Fruit fly (Drosophila melanogaster) whole organism, embryonic: ENCODE measurements around the gene Catsup.
A peak's percentile ranks its signal among the peaks of the same experiment; 100 is the strongest.

Experiments used
- Adf1 ChIP-seq: fragments of 200-800 bp; sonication (Bioruptor generic); IDR thresholded peaks from 2 replicates; pipeline ENCODE4 v1.3.6; 2022; ENCODE audit warnings: missing biosample characterization, missing genetic modification characterization
- Awh ChIP-seq: fragments of 200-800 bp; sonication (Bioruptor generic); IDR thresholded peaks from 2 replicates; pipeline ENCODE4, ENCODE4 v1.3.6; 2022; ENCODE audit warnings: missing biosample characterization, missing genetic modification characterization
- Bdp1 ChIP-seq: fragments of 200-800 bp; sonication (Bioruptor generic); optimal IDR thresholded peaks from 3 replicates; lab custom pipeline; 2016; ENCODE audit warnings: missing biosample characterization, missing genetic modification characterization
- CG11247 ChIP-seq: fragments of 200-800 bp; sonication (Bioruptor generic); IDR thresholded peaks from 2 replicates; pipeline ENCODE4 v1.3.6; 2022; ENCODE audit warnings: missing biosample characterization, missing genetic modification characterization
- CG12071 ChIP-seq: fragments of 200-800 bp; sonication (Bioruptor generic); optimal IDR thresholded peaks from 3 replicates; lab custom pipeline; 2018; ENCODE audit warnings: missing biosample characterization, mild to moderate bottlenecking, missing genetic modification characterization
- CG1233 ChIP-seq: fragments of 200-800 bp; sonication (Bioruptor generic); optimal IDR thresholded peaks from 4 replicates; lab custom pipeline; 2018; ENCODE audit warnings: missing biosample characterization, mild to moderate bottlenecking, missing genetic modification characterization
- CG12744 ChIP-seq: fragments of 200-800 bp; sonication (Bioruptor generic); optimal IDR thresholded peaks from 2 replicates; lab custom pipeline; 2016; ENCODE audit warnings: missing biosample characterization, missing genetic modification characterization
- CG15073 ChIP-seq: fragments of 200-800 bp; sonication (Bioruptor generic); optimal IDR thresholded peaks from 2 replicates; lab custom pipeline; 2016; ENCODE audit warnings: missing biosample characterization, missing genetic modification characterization
- CG1529 ChIP-seq: fragments of 200-800 bp; sonication (Bioruptor generic); optimal IDR thresholded peaks from 3 replicates; lab custom pipeline; 2018; ENCODE audit warnings: missing biosample characterization, missing genetic modification characterization
- CG17802 ChIP-seq: fragments of 200-800 bp; sonication (Bioruptor generic); optimal IDR thresholded peaks from 2 replicates; lab custom pipeline; 2018; ENCODE audit warnings: missing biosample characterization, mild to moderate bottlenecking, missing genetic modification characterization, moderate library complexity
- CG18262 ChIP-seq: fragments of 200-800 bp; optimal IDR thresholded peaks from 3 replicates; lab custom pipeline; 2019; ENCODE audit warnings: missing biosample characterization, mild to moderate bottlenecking, missing genetic modification characterization, moderate library complexity
- CG18619 ChIP-seq: fragments of 200-800 bp; sonication (Bioruptor generic); optimal IDR thresholded peaks from 3 replicates; lab custom pipeline; 2017; ENCODE audit warnings: missing biosample characterization, mild to moderate bottlenecking, missing genetic modification characterization
- CG2199 ChIP-seq: fragments of 200-800 bp; sonication (Bioruptor generic); IDR thresholded peaks from 3 replicates; pipeline ENCODE4 v1.3.6; 2022; ENCODE audit warnings: missing biosample characterization, missing genetic modification characterization
- CG2202 ChIP-seq: fragments of 200-800 bp; sonication (Bioruptor generic); optimal IDR thresholded peaks from 2 replicates; lab custom pipeline; 2018; ENCODE audit warnings: missing biosample characterization, mild to moderate bottlenecking, missing genetic modification characterization
- CG30020 ChIP-seq: fragments of 200-800 bp; optimal IDR thresholded peaks from 2 replicates; lab custom pipeline; 2019; ENCODE audit warnings: missing biosample characterization, mild to moderate bottlenecking, missing genetic modification characterization, moderate library complexity
- CG43689 ChIP-seq: fragments of 200-800 bp; sonication (Bioruptor generic); IDR thresholded peaks from 2 replicates; pipeline ENCODE4 v1.3.6; 2022; ENCODE audit warnings: missing biosample characterization, missing genetic modification characterization
- CG5245 ChIP-seq: fragments of 200-800 bp; sonication (Bioruptor generic); optimal IDR thresholded peaks from 3 replicates; lab custom pipeline; 2016; ENCODE audit warnings: missing biosample characterization, missing genetic modification characterization
- CG6654 ChIP-seq: fragments of 200-800 bp; sonication (Bioruptor generic); optimal IDR thresholded peaks from 2 replicates; lab custom pipeline; 2017; ENCODE audit warnings: missing biosample characterization, mild to moderate bottlenecking, missing genetic modification characterization
- CG6791 ChIP-seq: fragments of 200-800 bp; sonication (Bioruptor generic); IDR thresholded peaks from 3 replicates; pipeline ENCODE4 v1.3.6; 2022; ENCODE audit warnings: missing biosample characterization, missing genetic modification characterization; ENCODE audit not compliant: partially characterized antibody
- CG7372 ChIP-seq: fragments of 200-800 bp; sonication (Bioruptor generic); IDR thresholded peaks from 2 replicates; pipeline ENCODE4 v1.3.6; 2022; ENCODE audit warnings: missing biosample characterization, missing genetic modification characterization
- CG7987 ChIP-seq: fragments of 200-800 bp; sonication (Bioruptor generic); optimal IDR thresholded peaks from 2 replicates; lab custom pipeline; 2018; ENCODE audit warnings: missing biosample characterization, mild to moderate bottlenecking, missing genetic modification characterization, moderate library complexity
- CG9876 ChIP-seq: fragments of 200-800 bp; sonication (Bioruptor generic); optimal IDR thresholded peaks from 2 replicates; lab custom pipeline; 2016; ENCODE audit warnings: missing biosample characterization, missing genetic modification characterization
- CoRest ChIP-seq: fragments of 200-800 bp; sonication (Bioruptor generic); optimal IDR thresholded peaks from 3 replicates; lab custom pipeline; 2018; ENCODE audit warnings: missing biosample characterization, mild to moderate bottlenecking, missing genetic modification characterization, moderate library complexity
- D19A ChIP-seq: fragments of 200-800 bp; optimal IDR thresholded peaks from 3 replicates; lab custom pipeline; 2019; ENCODE audit warnings: missing biosample characterization, mild to moderate bottlenecking, missing genetic modification characterization, moderate library complexity
- H2.0 ChIP-seq: fragments of 200-800 bp; sonication (Bioruptor generic); IDR thresholded peaks from 2 replicates; pipeline ENCODE4 v1.3.6; 2022; ENCODE audit warnings: missing biosample characterization, missing genetic modification characterization
- HmgZ ChIP-seq: fragments of 200-800 bp; sonication (Bioruptor generic); optimal IDR thresholded peaks from 2 replicates; lab custom pipeline; 2018; ENCODE audit warnings: missing biosample characterization, mild to moderate bottlenecking, missing genetic modification characterization
- MBD-R2 ChIP-seq: fragments of 200-800 bp; sonication (Bioruptor generic); IDR thresholded peaks from 2 replicates; pipeline ENCODE4 v1.3.6; 2022; ENCODE audit warnings: missing biosample characterization, missing genetic modification characterization
- Myb ChIP-seq: fragments of 200-800 bp; sonication (Bioruptor generic); optimal IDR thresholded peaks from 2 replicates; lab custom pipeline; 2016; ENCODE audit warnings: missing biosample characterization, missing genetic modification characterization
- Nf-YA ChIP-seq: fragments of 200-800 bp; sonication (Bioruptor generic); IDR thresholded peaks from 2 replicates; pipeline ENCODE4 v1.3.6; 2022; ENCODE audit warnings: missing biosample characterization, missing genetic modification characterization
- Sox102F ChIP-seq: fragments of 200-800 bp; sonication (Bioruptor generic); optimal IDR thresholded peaks from 2 replicates; lab custom pipeline; 2018; ENCODE audit warnings: missing biosample characterization, mild to moderate bottlenecking, missing genetic modification characterization, moderate library complexity
- amos ChIP-seq: fragments of 200-800 bp; sonication (Bioruptor generic); IDR thresholded peaks from 2 replicates; pipeline ENCODE4 v1.3.6; 2022; ENCODE audit warnings: missing biosample characterization, missing genetic modification characterization; ENCODE audit not compliant: partially characterized antibody
- cwo ChIP-seq: fragments of 200-800 bp; sonication (Bioruptor generic); optimal IDR thresholded peaks from 3 replicates; lab custom pipeline; 2017; ENCODE audit warnings: missing biosample characterization, missing genetic modification characterization, mild to moderate bottlenecking, moderate library complexity, missing genetic modification reagents
- dmrt11E ChIP-seq: fragments of 200-800 bp; sonication (Bioruptor generic); optimal IDR thresholded peaks from 3 replicates; lab custom pipeline; 2018; ENCODE audit warnings: missing biosample characterization, mild to moderate bottlenecking, missing genetic modification characterization, moderate library complexity
- en ChIP-seq: fragments of 200-800 bp; sonication (Bioruptor generic); optimal IDR thresholded peaks from 2 replicates; lab custom pipeline; 2016; ENCODE audit warnings: missing biosample characterization, missing genetic modification characterization
- fd102C ChIP-seq: fragments of 200-800 bp; sonication (Bioruptor generic); optimal IDR thresholded peaks from 2 replicates; lab custom pipeline; 2018; ENCODE audit warnings: missing biosample characterization, mild to moderate bottlenecking, missing genetic modification characterization, moderate library complexity
- fd3F ChIP-seq: fragments of 200-800 bp; sonication (Bioruptor generic); optimal IDR thresholded peaks from 2 replicates; lab custom pipeline; 2018; ENCODE audit warnings: missing biosample characterization, mild to moderate bottlenecking, missing genetic modification characterization, moderate library complexity
- ham ChIP-seq: fragments of 200-800 bp; sonication (Bioruptor generic); IDR thresholded peaks from 2 replicates; pipeline ENCODE4 v1.3.6; 2022; ENCODE audit warnings: missing biosample characterization, missing genetic modification characterization
- kay ChIP-seq: fragments of 200-800 bp; sonication (Bioruptor generic); optimal IDR thresholded peaks from 2 replicates; lab custom pipeline; 2016; ENCODE audit warnings: missing biosample characterization, missing genetic modification characterization
- lmd ChIP-seq: fragments of 200-800 bp; sonication (Bioruptor generic); IDR thresholded peaks from 2 replicates; pipeline ENCODE4 v1.3.6; 2022; ENCODE audit warnings: missing biosample characterization, missing genetic modification characterization
- maf-S ChIP-seq: fragments of 200-800 bp; sonication (Bioruptor generic); optimal IDR thresholded peaks from 2 replicates; lab custom pipeline; 2016; ENCODE audit warnings: missing biosample characterization, missing genetic modification characterization
- nom ChIP-seq: fragments of 200-800 bp; sonication (Bioruptor generic); optimal IDR thresholded peaks from 2 replicates; lab custom pipeline; 2017; ENCODE audit warnings: missing biosample characterization, missing genetic modification characterization, mild to moderate bottlenecking, moderate library complexity, missing genetic modification reagents
- org-1 ChIP-seq: fragments of 200-800 bp; sonication (Bioruptor generic); optimal IDR thresholded peaks from 2 replicates; lab custom pipeline; 2017; ENCODE audit warnings: missing biosample characterization, missing genetic modification characterization
- p53 ChIP-seq: fragments of 200-800 bp; sonication (Bioruptor generic); optimal IDR thresholded peaks from 2 replicates; lab custom pipeline; 2016; ENCODE audit warnings: missing biosample characterization, missing genetic modification characterization
- peb ChIP-seq: fragments of 200-800 bp; sonication (Bioruptor generic); IDR thresholded peaks from 2 replicates; pipeline ENCODE4 v1.3.6; 2022; ENCODE audit warnings: missing biosample characterization, missing genetic modification characterization
- prd ChIP-seq, 3 experiments: fragments of >200 bp in 2 of 3; fragments of 200-800 bp in 1 of 3; sonication (Bioruptor generic) in 1 of 3; optimal IDR thresholded peaks in 2 of 3; IDR thresholded peaks in 1 of 3; 2 replicates in 2 of 3; 3 replicates in 1 of 3; pipeline versions ENCODE4 v1.3.6 to Lab custom; 2017 to 2022; ENCODE audit warnings: missing biosample characterization in 1 of 3, missing genetic modification characterization in 1 of 3
- sna ChIP-seq: fragments of 200-800 bp; sonication (Bioruptor generic); IDR thresholded peaks from 2 replicates; pipeline ENCODE4 v1.3.6; 2022; ENCODE audit warnings: missing biosample characterization, missing genetic modification characterization; ENCODE audit not compliant: partially characterized antibody
- trem ChIP-seq: fragments of 200-800 bp; optimal IDR thresholded peaks from 3 replicates; lab custom pipeline; 2019; ENCODE audit warnings: missing biosample characterization, mild to moderate bottlenecking, missing genetic modification characterization, moderate library complexity
- zen ChIP-seq: fragments of 200-800 bp; sonication (Bioruptor generic); optimal IDR thresholded peaks from 3 replicates; lab custom pipeline; 2018; ENCODE audit warnings: missing biosample characterization, mild to moderate bottlenecking, missing genetic modification characterization, moderate library complexity
- zf30C ChIP-seq: fragments of 200-800 bp; sonication (Bioruptor generic); optimal IDR thresholded peaks from 3 replicates; lab custom pipeline; 2018; ENCODE audit warnings: missing biosample characterization, mild to moderate bottlenecking, missing genetic modification characterization
- zfh2 ChIP-seq: fragments of 200-800 bp; sonication (Bioruptor generic); optimal IDR thresholded peaks from 2 replicates; lab custom pipeline; 2016; ENCODE audit warnings: missing biosample characterization, missing genetic modification characterization

Catsup gene

DNA sequence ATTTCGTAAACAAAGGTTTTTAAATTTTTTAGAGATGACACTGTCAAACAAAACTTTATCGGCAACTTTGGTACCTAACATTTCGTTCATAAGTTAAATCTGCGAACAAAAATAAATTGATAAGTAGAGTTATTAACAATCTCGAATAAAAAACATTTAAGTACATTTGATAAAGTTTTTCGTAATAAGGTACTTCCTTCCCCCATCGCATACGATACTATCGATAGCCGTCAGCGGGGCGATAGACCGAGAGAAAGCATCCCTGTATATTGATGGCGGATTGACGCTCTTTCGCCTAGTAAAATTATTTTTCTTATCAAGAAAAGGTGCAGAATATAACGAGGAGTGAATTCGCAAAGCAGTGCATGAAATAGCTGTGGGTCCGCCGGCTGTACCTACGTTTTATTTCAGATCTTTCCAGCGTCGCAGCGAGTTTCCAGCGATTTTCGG lies 3.5 kb downstream of the Catsup start, which contains the start of the genes Ttc19 and Acn (continued):
- TF ChIP-seq CG6654 (GFP tag; lab: Kevin White, UChicago), result no peak
- TF ChIP-seq CG12744 (GFP tag; lab: Kevin White, UChicago), result peak; percentile 77
- TF ChIP-seq org-1 (GFP tag; lab: Kevin White, UChicago), result no peak
- TF ChIP-seq ham (GFP tag; lab: Robert Waterston, UW), result peak; percentile 74; the same call in 1 of the 2 replicates
- TF ChIP-seq maf-S (GFP tag; lab: Kevin White, UChicago), result peak; percentile 89
- TF ChIP-seq lmd (GFP tag; lab: Robert Waterston, UW), result peak; percentile 79
- TF ChIP-seq CG2199 (GFP tag; lab: Robert Waterston, UW), result no peak
- peak; percentile 95 for TF ChIP-seq amos (GFP tag; lab: Robert Waterston, UW)
- peak; percentile 92 for TF ChIP-seq sna (GFP tag; lab: Robert Waterston, UW)
- TF ChIP-seq CG2202, result peak; percentile 66
- no peak for TF ChIP-seq CG15073 (GFP tag; lab: Kevin White, UChicago)
- peak; percentile 88 for TF ChIP-seq CoRest (tag; lab: Kevin White, UChicago)
- TF ChIP-seq CG9876, result peak; percentile 83
- TF ChIP-seq HmgZ (tag; lab: Kevin White, UChicago), result peak; percentile 82
- peak; percentile 76 for TF ChIP-seq CG1233 (GFP tag; lab: Kevin White, UChicago)
- TF ChIP-seq peb (GFP tag; lab: Robert Waterston, UW), result peak; percentile 50; the same call in 1 of the 2 replicates
- no peak for TF ChIP-seq zf30C (GFP tag; lab: Kevin White, UChicago)
- peak; percentile 76 for TF ChIP-seq CG18619 (GFP tag; lab: Kevin White, UChicago)
- TF ChIP-seq prd (optimal IDR thresholded peaks at IDR 0.05; lab: Kevin White, UChicago), result no peak
- TF ChIP-seq prd (GFP tag; IDR thresholded peaks at IDR 0.05; lab: Robert Waterston, UW), result peak; percentile 89
- peak; percentile 77 for TF ChIP-seq CG7372 (GFP tag; lab: Robert Waterston, UW)
- peak; percentile 85 for TF ChIP-seq CG11247
- peak; percentile 61 for TF ChIP-seq CG5245
- peak; percentile 86 for TF ChIP-seq Sox102F
- 0 out of 2 replicates have a peak, but pooled peaks have one; percentile 9 for TF ChIP-seq CG43689 (GFP tag; lab: Robert Waterston, UW)
- TF ChIP-seq zfh2, result peak; percentile 93
- TF ChIP-seq MBD-R2 (GFP tag; lab: Robert Waterston, UW), result peak; percentile 95
- peak; percentile 58 for TF ChIP-seq CG1529 (GFP tag; lab: Kevin White, UChicago)
- peak; percentile 55 for TF ChIP-seq kay (GFP tag; lab: Kevin White, UChicago)
- TF ChIP-seq fd102C (GFP tag; lab: Kevin White, UChicago), result no peak
- peak; percentile 70 for TF ChIP-seq Adf1 (GFP tag; lab: Robert Waterston, UW)
- peak; percentile 82 for TF ChIP-seq CG18262
- TF ChIP-seq CG12071, result no peak
- TF ChIP-seq en (GFP tag; lab: Kevin White, UChicago), result peak; percentile 76
- peak; percentile 59 for TF ChIP-seq cwo
- peak; percentile 83 for TF ChIP-seq zen
- no peak for TF ChIP-seq D19A (tag; lab: Kevin White, UChicago)
- peak; percentile 83 for TF ChIP-seq CG30020 (tag; lab: Kevin White, UChicago)
- peak; percentile 65 for TF ChIP-seq p53
- TF ChIP-seq nom, result peak; percentile 35
- TF ChIP-seq Awh (GFP tag; lab: Robert Waterston, UW), result peak; percentile 72
- TF ChIP-seq CG7987 (GFP tag; lab: Kevin White, UChicago), result peak; percentile 53
- peak; percentile 78 for TF ChIP-seq Bdp1
- peak; percentile 72 for TF ChIP-seq fd3F (GFP tag; lab: Kevin White, UChicago)
- TF ChIP-seq CG6791 (GFP tag; lab: Robert Waterston, UW), result peak; percentile 96
- peak; percentile 66 for TF ChIP-seq CG17802 (tag; lab: Kevin White, UChicago)
- peak; percentile 88 for TF ChIP-seq Myb (GFP tag; lab: Kevin White, UChicago)
- peak; percentile 74 for TF ChIP-seq dmrt11E (tag; lab: Kevin White, UChicago)
- TF ChIP-seq Nf-YA (GFP tag; lab: Robert Waterston, UW), result peak; percentile 62
- TF ChIP-seq trem (tag; lab: Kevin White, UChicago), result peak; percentile 90
- peak; percentile 84 for TF ChIP-seq H2.0 (GFP tag; lab: Robert Waterston, UW)
